Fruit fly (Drosophila melanogaster) whole organism, embryonic: ENCODE data around the gene CG13884.

Experiments
- Ada2b ChIP-seq: fragments of 200-800 bp; sonication (Bioruptor generic); IDR thresholded peaks from 2 replicates; pipeline ENCODE4 v1.3.6; 2022; ENCODE audit warnings: missing biosample characterization, missing genetic modification characterization
- BtbVII ChIP-seq: fragments of 200-800 bp; sonication (Bioruptor generic); optimal IDR thresholded peaks from 3 replicates; lab custom pipeline; 2017; ENCODE audit warnings: missing biosample characterization, mild to moderate bottlenecking, missing genetic modification characterization
- CG14710 ChIP-seq: fragments of 200-800 bp; sonication (Bioruptor generic); optimal IDR thresholded peaks from 3 replicates; lab custom pipeline; 2019; ENCODE audit warnings: missing biosample characterization, mild to moderate bottlenecking, missing genetic modification characterization, moderate library complexity
- CG14860 ChIP-seq: fragments of 200-800 bp; sonication (Bioruptor generic); IDR thresholded peaks from 3 replicates; pipeline ENCODE4 v1.3.6; 2022; ENCODE audit warnings: missing biosample characterization, missing genetic modification characterization; ENCODE audit not compliant: partially characterized antibody
- CG15601 ChIP-seq: fragments of 200-800 bp; sonication (Bioruptor generic); optimal IDR thresholded peaks from 3 replicates; lab custom pipeline; 2019; ENCODE audit warnings: missing biosample characterization, mild to moderate bottlenecking, missing genetic modification characterization, moderate library complexity
- CG1603 ChIP-seq: fragments of 200-800 bp; sonication (Bioruptor generic); optimal IDR thresholded peaks from 2 replicates; lab custom pipeline; 2019; ENCODE audit warnings: missing biosample characterization, mild to moderate bottlenecking, missing genetic modification characterization, moderate library complexity
- CG16815 ChIP-seq: fragments of 200-800 bp; sonication (Bioruptor generic); optimal IDR thresholded peaks from 3 replicates; lab custom pipeline; 2017; ENCODE audit warnings: missing biosample characterization, mild to moderate bottlenecking, missing genetic modification characterization
- CG17568 ChIP-seq: fragments of 200-800 bp; sonication (Bioruptor generic); optimal IDR thresholded peaks from 2 replicates; lab custom pipeline; 2018; ENCODE audit warnings: missing biosample characterization, mild to moderate bottlenecking, missing genetic modification characterization, moderate library complexity
- CG17829 ChIP-seq: fragments of 200-800 bp; optimal IDR thresholded peaks from 2 replicates; lab custom pipeline; 2019; ENCODE audit warnings: missing biosample characterization, mild to moderate bottlenecking, missing genetic modification characterization, moderate library complexity
- CG1792 ChIP-seq: fragments of 200-800 bp; sonication (Bioruptor generic); optimal IDR thresholded peaks from 2 replicates; lab custom pipeline; 2016; ENCODE audit warnings: missing biosample characterization, missing genetic modification characterization
- CG2199 ChIP-seq: fragments of 200-800 bp; sonication (Bioruptor generic); IDR thresholded peaks from 3 replicates; pipeline ENCODE4 v1.3.6; 2022; ENCODE audit warnings: missing biosample characterization, missing genetic modification characterization
- CG5245 ChIP-seq: fragments of 200-800 bp; sonication (Bioruptor generic); optimal IDR thresholded peaks from 3 replicates; lab custom pipeline; 2016; ENCODE audit warnings: missing biosample characterization, missing genetic modification characterization
- CG5953 ChIP-seq: fragments of 200-800 bp; sonication (Bioruptor generic); IDR thresholded peaks from 2 replicates; pipeline ENCODE4 v1.3.6; 2022; ENCODE audit warnings: missing biosample characterization, missing genetic modification characterization
- CG6175 ChIP-seq: fragments of 200-800 bp; sonication (Bioruptor generic); IDR thresholded peaks from 3 replicates; pipeline ENCODE4 v1.3.6; 2022; ENCODE audit warnings: missing biosample characterization, missing genetic modification characterization
- CG6791 ChIP-seq: fragments of 200-800 bp; sonication (Bioruptor generic); IDR thresholded peaks from 3 replicates; pipeline ENCODE4 v1.3.6; 2022; ENCODE audit warnings: missing biosample characterization, missing genetic modification characterization; ENCODE audit not compliant: partially characterized antibody
- CG7786 ChIP-seq: fragments of 200-800 bp; sonication (Bioruptor generic); optimal IDR thresholded peaks from 2 replicates; lab custom pipeline; 2016; ENCODE audit warnings: missing biosample characterization, missing genetic modification characterization
- CG8924 ChIP-seq: fragments of 200-800 bp; optimal IDR thresholded peaks from 3 replicates; lab custom pipeline; 2019; ENCODE audit warnings: missing biosample characterization, mild to moderate bottlenecking, missing genetic modification characterization, moderate library complexity
- CG9727 ChIP-seq: fragments of 200-800 bp; sonication (Bioruptor generic); optimal IDR thresholded peaks from 3 replicates; lab custom pipeline; 2017; ENCODE audit warnings: missing biosample characterization, mild to moderate bottlenecking, missing genetic modification characterization
- CG9797 ChIP-seq: fragments of 200-800 bp; sonication (Bioruptor generic); optimal IDR thresholded peaks from 3 replicates; lab custom pipeline; 2018; ENCODE audit warnings: missing biosample characterization, mild to moderate bottlenecking, missing genetic modification characterization
- CG9932 ChIP-seq: fragments of 200-800 bp; sonication (Bioruptor generic); IDR thresholded peaks from 2 replicates; pipeline ENCODE4 v1.3.6; 2022; ENCODE audit warnings: missing biosample characterization, missing genetic modification characterization
- Camta ChIP-seq: fragments of 200-800 bp; sonication (Bioruptor generic); optimal IDR thresholded peaks from 2 replicates; lab custom pipeline; 2016; ENCODE audit warnings: missing biosample characterization, missing genetic modification characterization
- Dek ChIP-seq: fragments of 200-800 bp; sonication (Bioruptor generic); optimal IDR thresholded peaks from 3 replicates; lab custom pipeline; 2019; ENCODE audit warnings: missing biosample characterization, mild to moderate bottlenecking, missing genetic modification characterization, moderate library complexity
- Gug ChIP-seq: fragments of 200-800 bp; sonication (Bioruptor generic); IDR thresholded peaks from 4 replicates; pipeline ENCODE4 v1.3.6; 2022; ENCODE audit warnings: missing biosample characterization, missing genetic modification characterization
- H2.0 ChIP-seq: fragments of 200-800 bp; sonication (Bioruptor generic); IDR thresholded peaks from 2 replicates; pipeline ENCODE4 v1.3.6; 2022; ENCODE audit warnings: missing biosample characterization, missing genetic modification characterization
- Hand ChIP-seq: fragments of 200-800 bp; sonication (Bioruptor generic); optimal IDR thresholded peaks from 2 replicates; lab custom pipeline; 2017; ENCODE audit warnings: mild to moderate bottlenecking, missing biosample characterization, missing genetic modification reagents, missing genetic modification characterization
- Meics ChIP-seq: fragments of 200-800 bp; sonication (Bioruptor generic); optimal IDR thresholded peaks from 2 replicates; lab custom pipeline; 2017; ENCODE audit warnings: missing biosample characterization, mild to moderate bottlenecking, missing genetic modification characterization
- NK7.1 ChIP-seq: fragments of 200-800 bp; sonication (Bioruptor generic); optimal IDR thresholded peaks from 3 replicates; lab custom pipeline; 2016; ENCODE audit warnings: missing biosample characterization, missing genetic modification characterization
- Sry-β ChIP-seq: fragments of 200-800 bp; sonication (Bioruptor generic); optimal IDR thresholded peaks from 2 replicates; lab custom pipeline; 2018; ENCODE audit warnings: missing biosample characterization, mild to moderate bottlenecking, missing genetic modification characterization, moderate library complexity
- Vsx1 ChIP-seq: fragments of 200-800 bp; sonication (Bioruptor generic); optimal IDR thresholded peaks from 2 replicates; lab custom pipeline; 2017; ENCODE audit warnings: missing biosample characterization, mild to moderate bottlenecking, missing genetic modification characterization, missing genetic modification reagents
- YL-1 ChIP-seq: fragments of 200-800 bp; sonication (Bioruptor generic); optimal IDR thresholded peaks from 3 replicates; lab custom pipeline; 2017; ENCODE audit warnings: missing biosample characterization, mild to moderate bottlenecking, missing genetic modification characterization
- ac ChIP-seq: fragments of 200-800 bp; sonication (Bioruptor generic); optimal IDR thresholded peaks from 3 replicates; lab custom pipeline; 2017; ENCODE audit warnings: missing biosample characterization, mild to moderate bottlenecking, missing genetic modification characterization
- ash1 ChIP-seq: fragments of 200-800 bp; sonication (Bioruptor generic); optimal IDR thresholded peaks from 2 replicates; lab custom pipeline; 2018; ENCODE audit warnings: missing biosample characterization, mild to moderate bottlenecking, missing genetic modification characterization
- bsh ChIP-seq, 2 experiments: fragments of 200-800 bp; sonication (Bioruptor generic); optimal IDR thresholded peaks; 2 replicates each; lab custom pipeline; 2017 to 2018; ENCODE audit warnings: mild to moderate bottlenecking in 2 of 2, missing biosample characterization in 2 of 2, missing genetic modification characterization in 2 of 2, moderate library complexity in 1 of 2
- ci ChIP-seq: fragments of 200-800 bp; sonication (Bioruptor generic); IDR thresholded peaks from 3 replicates; pipeline ENCODE4 v1.3.6; 2022; ENCODE audit warnings: missing biosample characterization, missing genetic modification characterization
- ewg ChIP-seq: fragments of 200-800 bp; sonication (Bioruptor generic); optimal IDR thresholded peaks from 3 replicates; lab custom pipeline; 2017; ENCODE audit warnings: mild to moderate bottlenecking, missing biosample characterization, missing genetic modification reagents, missing genetic modification characterization
- exex ChIP-seq: fragments of 200-800 bp; sonication (Bioruptor generic); optimal IDR thresholded peaks from 4 replicates; lab custom pipeline; 2018; ENCODE audit warnings: missing biosample characterization, mild to moderate bottlenecking, missing genetic modification characterization, moderate library complexity
- gsb-n ChIP-seq: fragments of 200-800 bp; sonication (Bioruptor generic); optimal IDR thresholded peaks from 3 replicates; lab custom pipeline; 2018; ENCODE audit warnings: missing biosample characterization, mild to moderate bottlenecking, missing genetic modification characterization
- hb ChIP-seq: fragments of 200-800 bp; sonication (Bioruptor generic); IDR thresholded peaks from 3 replicates; pipeline ENCODE4 v1.3.6; 2022; ENCODE audit warnings: missing biosample characterization, missing genetic modification characterization; ENCODE audit not compliant: partially characterized antibody
- hth ChIP-seq: fragments of >200 bp; optimal IDR thresholded peaks from 2 replicates; lab custom pipeline; 2017; ENCODE audit warnings: inconsistent platforms
- knrl ChIP-seq: fragments of 200-800 bp; sonication (Bioruptor generic); IDR thresholded peaks from 3 replicates; pipeline ENCODE4 v1.3.6; 2022; ENCODE audit warnings: missing biosample characterization, missing genetic modification characterization; ENCODE audit not compliant: partially characterized antibody
- lov ChIP-seq, 2 experiments: fragments of 200-800 bp in 1 of 2; fragments of >200 bp in 1 of 2; sonication (Bioruptor generic) in 1 of 2; IDR thresholded peaks in 1 of 2; optimal IDR thresholded peaks in 1 of 2; 2 replicates in 1 of 2; 3 replicates in 1 of 2; pipeline versions ENCODE4 v1.3.6 to Lab custom; 2017 to 2022; ENCODE audit warnings: missing biosample characterization in 1 of 2, missing genetic modification characterization in 1 of 2
- oc ChIP-seq: fragments of 200-800 bp; sonication (Bioruptor generic); optimal IDR thresholded peaks from 2 replicates; lab custom pipeline; 2018; ENCODE audit warnings: missing biosample characterization, mild to moderate bottlenecking, missing genetic modification characterization, moderate library complexity
- peb ChIP-seq: fragments of 200-800 bp; sonication (Bioruptor generic); IDR thresholded peaks from 2 replicates; pipeline ENCODE4 v1.3.6; 2022; ENCODE audit warnings: missing biosample characterization, missing genetic modification characterization
- prd ChIP-seq, 3 experiments: fragments of >200 bp in 2 of 3; fragments of 200-800 bp in 1 of 3; sonication (Bioruptor generic) in 1 of 3; optimal IDR thresholded peaks in 2 of 3; IDR thresholded peaks in 1 of 3; 2 replicates in 2 of 3; 3 replicates in 1 of 3; pipeline versions ENCODE4 v1.3.6 to Lab custom; 2017 to 2022; ENCODE audit warnings: missing biosample characterization in 1 of 3, missing genetic modification characterization in 1 of 3
- pum ChIP-seq: fragments of 200-800 bp; sonication (Bioruptor generic); optimal IDR thresholded peaks from 2 replicates; lab custom pipeline; 2016; ENCODE audit warnings: missing biosample characterization, missing genetic modification characterization
- sc ChIP-seq, 3 experiments: fragments of >200 bp in 2 of 3; fragments of 200-800 bp in 1 of 3; sonication (Bioruptor generic) in 1 of 3; optimal IDR thresholded peaks; 2 replicates in 2 of 3; 3 replicates in 1 of 3; lab custom pipeline; 2017; ENCODE audit warnings: mild to moderate bottlenecking in 1 of 3, missing biosample characterization in 1 of 3, missing genetic modification characterization in 1 of 3, missing genetic modification reagents in 1 of 3
- trem ChIP-seq: fragments of 200-800 bp; optimal IDR thresholded peaks from 3 replicates; lab custom pipeline; 2019; ENCODE audit warnings: missing biosample characterization, mild to moderate bottlenecking, missing genetic modification characterization, moderate library complexity
- trh ChIP-seq: fragments of 200-800 bp; sonication (Bioruptor generic); optimal IDR thresholded peaks from 2 replicates; lab custom pipeline; 2016; ENCODE audit warnings: missing biosample characterization, missing genetic modification characterization
- tx ChIP-seq: fragments of 200-800 bp; sonication (Bioruptor generic); optimal IDR thresholded peaks from 2 replicates; lab custom pipeline; 2016; ENCODE audit warnings: missing biosample characterization, missing genetic modification characterization
- yki ChIP-seq: fragments of >200 bp; optimal IDR thresholded peaks from 3 replicates; lab custom pipeline; 2018

CG13884 gene

DNA sequence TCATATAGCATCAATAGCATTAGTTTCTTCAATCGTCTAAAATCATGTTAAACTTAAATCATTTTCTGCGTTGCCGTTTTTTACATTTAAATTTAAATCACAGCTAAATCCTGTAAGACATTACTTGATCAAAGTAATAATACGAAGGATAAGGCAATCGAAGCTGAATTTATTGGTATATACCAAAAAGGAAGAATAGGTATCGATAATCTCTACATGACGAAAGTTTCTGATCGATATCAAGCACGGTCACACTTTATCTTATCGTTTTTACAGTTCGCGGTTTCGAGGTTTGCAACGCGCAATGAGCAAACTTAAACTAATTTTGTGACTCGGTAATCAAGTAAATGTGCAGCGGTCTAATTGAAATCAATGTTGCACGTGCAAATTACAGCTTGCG, 38.4 kb downstream of the CG13884 start, which contains the start of the genes Atac3 and Ptpmeg (continued):
- TF ChIP-seq trh (GFP tag; lab: Kevin White, UChicago): no peak
- no peak for TF ChIP-seq hth (lab: Kevin White, UChicago)
- TF ChIP-seq CG14860 (GFP tag; lab: Robert Waterston, UW): peak; percentile 54; the same call in 2 of the 3 replicates
- no peak for TF ChIP-seq CG2199 (GFP tag; lab: Robert Waterston, UW)
- no peak for TF ChIP-seq Sry-β (GFP tag; lab: Kevin White, UChicago)
- no peak for TF ChIP-seq CG9727 (GFP tag; lab: Kevin White, UChicago)
- TF ChIP-seq CG6791 (GFP tag; lab: Robert Waterston, UW): peak; percentile 57; the same call in 1 of the 3 replicates
- no peak for TF ChIP-seq Hand (GFP tag; lab: Kevin White, UChicago)
- TF ChIP-seq yki (lab: Kevin White, UChicago): no peak
- no peak for TF ChIP-seq pum
- TF ChIP-seq oc (tag; lab: Kevin White, UChicago): no peak
- TF ChIP-seq hb (GFP tag; lab: Robert Waterston, UW): 0 out of 3 replicates have a peak, but pooled peaks have one; percentile 17
- no peak for TF ChIP-seq ac (GFP tag; lab: Kevin White, UChicago)
- TF ChIP-seq CG5953 (GFP tag; lab: Robert Waterston, UW): no peak
- peak; percentile 42; the same call in 1 of the 3 replicates for TF ChIP-seq knrl (GFP tag; lab: Robert Waterston, UW)
- TF ChIP-seq CG9797 (GFP tag; lab: Kevin White, UChicago): peak; percentile 79
- no peak for TF ChIP-seq CG8924 (tag; lab: Kevin White, UChicago)
- no peak for TF ChIP-seq peb (GFP tag; lab: Robert Waterston, UW)
- no peak for TF ChIP-seq CG6175 (GFP tag; lab: Robert Waterston, UW)
- no peak for TF ChIP-seq ci (GFP tag; lab: Robert Waterston, UW)
- TF ChIP-seq CG9932 (GFP tag; lab: Robert Waterston, UW): no peak
- no peak for TF ChIP-seq ewg (GFP tag; lab: Kevin White, UChicago)
- no peak for TF ChIP-seq Camta (GFP tag; lab: Kevin White, UChicago)
- no peak for TF ChIP-seq bsh (GFP tag; optimal IDR thresholded peaks at IDR 0.05; lab: Kevin White, UChicago)
- no peak for TF ChIP-seq prd (optimal IDR thresholded peaks at IDR 0.05; lab: Kevin White, UChicago)
- TF ChIP-seq prd (GFP tag; IDR thresholded peaks at IDR 0.05; lab: Robert Waterston, UW): no peak
- no peak for TF ChIP-seq ash1 (GFP tag; lab: Kevin White, UChicago)
- no peak for TF ChIP-seq gsb-n
- TF ChIP-seq CG17829: peak; percentile 30
- TF ChIP-seq CG1792: no peak
- no peak for TF ChIP-seq CG16815
- TF ChIP-seq CG1603 (tag; lab: Kevin White, UChicago): no peak
- peak; percentile 32 for TF ChIP-seq trem (tag; lab: Kevin White, UChicago)
- no peak for TF ChIP-seq H2.0
- no peak for TF ChIP-seq lov (optimal IDR thresholded peaks at IDR 0.05; lab: Kevin White, UChicago)
- TF ChIP-seq lov (GFP tag; IDR thresholded peaks at IDR 0.05; lab: Robert Waterston, UW): no peak
- TF ChIP-seq Dek (tag; lab: Kevin White, UChicago): no peak
- no peak for TF ChIP-seq tx
- no peak for TF ChIP-seq Meics (GFP tag; lab: Kevin White, UChicago)
- TF ChIP-seq CG14710 (tag; lab: Kevin White, UChicago): peak; percentile 52
- no peak for TF ChIP-seq NK7.1
- peak; percentile 10 for TF ChIP-seq CG15601 (tag; lab: Kevin White, UChicago)
- TF ChIP-seq Ada2b: no peak
- no peak for TF ChIP-seq CG17568 (GFP tag; lab: Kevin White, UChicago)
- TF ChIP-seq BtbVII (GFP tag; lab: Kevin White, UChicago): no peak
- TF ChIP-seq CG7786 (GFP tag; lab: Kevin White, UChicago): no peak
- no peak for TF ChIP-seq exex (tag; lab: Kevin White, UChicago)
- no peak for TF ChIP-seq CG5245 (GFP tag; lab: Kevin White, UChicago)
- TF ChIP-seq Vsx1 (GFP tag; lab: Kevin White, UChicago): no peak
- peak; percentile 43 for TF ChIP-seq YL-1 (GFP tag; lab: Kevin White, UChicago)
- TF ChIP-seq sc (optimal IDR thresholded peaks at IDR 0.05; lab: Kevin White, UChicago): no peak
- no peak for TF ChIP-seq sc (GFP tag; optimal IDR thresholded peaks at IDR 0.05; lab: Kevin White, UChicago)
- TF ChIP-seq Gug: no peak
